Fruit fly (Drosophila melanogaster) whole organism, embryonic: ENCODE data around the gene klar.

Experiments
- Atf3 ChIP-seq: fragments of 200-800 bp; sonication (Bioruptor generic); optimal IDR thresholded peaks from 3 replicates; lab custom pipeline; 2016; ENCODE audit warnings: missing biosample characterization, missing genetic modification characterization
- Bteb2 ChIP-seq: fragments of 200-800 bp; sonication (Bioruptor generic); optimal IDR thresholded peaks from 2 replicates; lab custom pipeline; 2016; ENCODE audit warnings: missing biosample characterization, missing genetic modification characterization
- CG10462 ChIP-seq: fragments of 200-800 bp; sonication (Bioruptor generic); optimal IDR thresholded peaks from 2 replicates; lab custom pipeline; 2016; ENCODE audit warnings: missing biosample characterization, missing genetic modification characterization
- CG10543 ChIP-seq: fragments of 200-800 bp; sonication (Bioruptor generic); optimal IDR thresholded peaks from 3 replicates; lab custom pipeline; 2017; ENCODE audit warnings: missing biosample characterization, mild to moderate bottlenecking, missing genetic modification characterization, moderate library complexity
- CG12299 ChIP-seq: fragments of 200-800 bp; sonication (Bioruptor generic); optimal IDR thresholded peaks from 2 replicates; lab custom pipeline; 2018; ENCODE audit warnings: missing biosample characterization, mild to moderate bottlenecking, missing genetic modification characterization
- CG15011 ChIP-seq: fragments of 200-800 bp; sonication (Bioruptor generic); optimal IDR thresholded peaks from 3 replicates; lab custom pipeline; 2018; ENCODE audit warnings: missing biosample characterization, mild to moderate bottlenecking, missing genetic modification characterization
- CG32532 ChIP-seq: fragments of 200-800 bp; sonication (Bioruptor generic); IDR thresholded peaks from 2 replicates; pipeline ENCODE4 v1.3.6; 2022; ENCODE audit warnings: missing biosample characterization, missing genetic modification characterization
- CG6654 ChIP-seq: fragments of 200-800 bp; sonication (Bioruptor generic); optimal IDR thresholded peaks from 2 replicates; lab custom pipeline; 2017; ENCODE audit warnings: missing biosample characterization, mild to moderate bottlenecking, missing genetic modification characterization
- CG7745 ChIP-seq: fragments of 200-800 bp; sonication (Bioruptor generic); optimal IDR thresholded peaks from 2 replicates; lab custom pipeline; 2018; ENCODE audit warnings: missing biosample characterization, mild to moderate bottlenecking, missing genetic modification characterization, moderate library complexity
- CG8089 ChIP-seq: fragments of 200-800 bp; sonication (Bioruptor generic); optimal IDR thresholded peaks from 3 replicates; lab custom pipeline; 2016; ENCODE audit warnings: missing biosample characterization, missing genetic modification characterization
- CG8281 ChIP-seq: fragments of 200-800 bp; sonication (Bioruptor generic); optimal IDR thresholded peaks from 2 replicates; lab custom pipeline; 2018; ENCODE audit warnings: missing biosample characterization, mild to moderate bottlenecking, missing genetic modification characterization, moderate library complexity
- CG8290 ChIP-seq, 3 experiments: fragments of 200-800 bp; sonication (Bioruptor generic); optimal IDR thresholded peaks; 2 replicates each; lab custom pipeline; 2016 to 2019; ENCODE audit warnings: missing biosample characterization in 3 of 3, missing genetic modification characterization in 3 of 3, mild to moderate bottlenecking in 2 of 3, moderate library complexity in 1 of 3
- CG8765 ChIP-seq: fragments of 200-800 bp; sonication (Bioruptor generic); IDR thresholded peaks from 2 replicates; pipeline ENCODE4 v1.3.6; 2022; ENCODE audit warnings: missing biosample characterization, missing genetic modification characterization
- Dip2 ChIP-seq: fragments of 200-800 bp; sonication (Bioruptor generic); IDR thresholded peaks from 2 replicates; pipeline ENCODE4 v1.3.6; 2022; ENCODE audit warnings: missing biosample characterization, missing genetic modification characterization
- Doc3 ChIP-seq: fragments of 200-800 bp; sonication (Bioruptor generic); IDR thresholded peaks from 3 replicates; pipeline ENCODE4 v1.3.6; 2022; ENCODE audit warnings: missing biosample characterization, missing genetic modification characterization; ENCODE audit not compliant: partially characterized antibody
- Dref ChIP-seq: fragments of 200-800 bp; sonication (Bioruptor generic); IDR thresholded peaks from 2 replicates; pipeline ENCODE4 v1.3.6; 2022; ENCODE audit warnings: missing biosample characterization, missing genetic modification characterization
- E2f2 ChIP-seq: fragments of 200-800 bp; sonication (Bioruptor generic); IDR thresholded peaks from 2 replicates; pipeline ENCODE4 v1.3.6; 2022; ENCODE audit warnings: missing biosample characterization, missing genetic modification characterization
- Eip74EF ChIP-seq, 2 experiments: fragments of 200-800 bp in 1 of 2; fragments of >200 bp in 1 of 2; sonication (Bioruptor generic) in 1 of 2; optimal IDR thresholded peaks; 2 replicates each; lab custom pipeline; 2017 to 2019; ENCODE audit warnings: missing biosample characterization in 2 of 2, missing genetic modification characterization in 2 of 2, mild to moderate bottlenecking in 1 of 2, moderate library complexity in 1 of 2
- H2.0 ChIP-seq: fragments of 200-800 bp; sonication (Bioruptor generic); IDR thresholded peaks from 2 replicates; pipeline ENCODE4 v1.3.6; 2022; ENCODE audit warnings: missing biosample characterization, missing genetic modification characterization
- Hand ChIP-seq: fragments of 200-800 bp; sonication (Bioruptor generic); optimal IDR thresholded peaks from 2 replicates; lab custom pipeline; 2017; ENCODE audit warnings: mild to moderate bottlenecking, missing biosample characterization, missing genetic modification reagents, missing genetic modification characterization
- Myb ChIP-seq: fragments of 200-800 bp; sonication (Bioruptor generic); optimal IDR thresholded peaks from 2 replicates; lab custom pipeline; 2016; ENCODE audit warnings: missing biosample characterization, missing genetic modification characterization
- NFAT ChIP-seq: fragments of 200-800 bp; sonication (Bioruptor generic); IDR thresholded peaks from 2 replicates; pipeline ENCODE4 v1.3.6; 2022; ENCODE audit warnings: missing biosample characterization, missing genetic modification characterization
- Nf-YC ChIP-seq: fragments of 200-800 bp; optimal IDR thresholded peaks from 3 replicates; lab custom pipeline; 2019; ENCODE audit warnings: missing biosample characterization, mild to moderate bottlenecking, missing genetic modification characterization, moderate library complexity
- Ravus ChIP-seq: fragments of 200-800 bp; sonication (Bioruptor generic); IDR thresholded peaks from 2 replicates; pipeline ENCODE4 v1.3.6; 2022; ENCODE audit warnings: missing biosample characterization, missing genetic modification characterization
- Trl ChIP-seq, 3 experiments: fragments of >200 bp in 2 of 3; fragments of 200-800 bp in 1 of 3; sonication (Bioruptor generic) in 1 of 3; optimal IDR thresholded peaks; 2 replicates in 1 of 3; 3 replicates in 2 of 3; lab custom pipeline; 2016 to 2017; ENCODE audit warnings: missing biosample characterization in 1 of 3, missing genetic modification characterization in 1 of 3
- br ChIP-seq: fragments of >200 bp; optimal IDR thresholded peaks from 2 replicates; lab custom pipeline; 2017
- ci ChIP-seq: fragments of 200-800 bp; sonication (Bioruptor generic); IDR thresholded peaks from 3 replicates; pipeline ENCODE4 v1.3.6; 2022; ENCODE audit warnings: missing biosample characterization, missing genetic modification characterization
- corto ChIP-seq: fragments of 200-800 bp; sonication (Bioruptor generic); optimal IDR thresholded peaks from 2 replicates; lab custom pipeline; 2016; ENCODE audit warnings: missing biosample characterization, mild to moderate bottlenecking, missing genetic modification characterization, moderate library complexity
- cwo ChIP-seq: fragments of 200-800 bp; sonication (Bioruptor generic); optimal IDR thresholded peaks from 3 replicates; lab custom pipeline; 2017; ENCODE audit warnings: missing biosample characterization, missing genetic modification characterization, mild to moderate bottlenecking, moderate library complexity, missing genetic modification reagents
- dan ChIP-seq: fragments of 200-800 bp; sonication (Bioruptor generic); IDR thresholded peaks from 2 replicates; pipeline ENCODE4 v1.3.6; 2022; ENCODE audit warnings: missing biosample characterization, missing genetic modification characterization
- dati ChIP-seq: fragments of 200-800 bp; sonication (Bioruptor generic); IDR thresholded peaks from 2 replicates; pipeline ENCODE4 v1.3.6; 2022; ENCODE audit warnings: missing biosample characterization, missing genetic modification characterization
- eve ChIP-seq, 2 experiments: fragments of >200 bp; optimal IDR thresholded peaks; 2 replicates each; lab custom pipeline; 2017; ENCODE audit warnings: missing biosample characterization in 2 of 2, missing genetic modification characterization in 2 of 2
- grn ChIP-seq: fragments of 200-800 bp; sonication (Bioruptor generic); optimal IDR thresholded peaks from 3 replicates; lab custom pipeline; 2017; ENCODE audit warnings: missing biosample characterization, missing genetic modification characterization
- gsb ChIP-seq: fragments of 200-800 bp; sonication (Bioruptor generic); IDR thresholded peaks from 2 replicates; pipeline ENCODE4 v1.3.6; 2022; ENCODE audit warnings: missing biosample characterization, missing genetic modification characterization
- hth ChIP-seq: fragments of >200 bp; optimal IDR thresholded peaks from 2 replicates; lab custom pipeline; 2017; ENCODE audit warnings: inconsistent platforms
- ken ChIP-seq: fragments of 200-800 bp; sonication (Bioruptor generic); IDR thresholded peaks from 3 replicates; pipeline ENCODE4 v1.3.6; 2022; ENCODE audit warnings: missing biosample characterization, missing genetic modification characterization
- nerfin-1 ChIP-seq: fragments of 200-800 bp; sonication (Bioruptor generic); optimal IDR thresholded peaks from 3 replicates; lab custom pipeline; 2019; ENCODE audit warnings: missing biosample characterization, mild to moderate bottlenecking, missing genetic modification characterization, moderate library complexity
- nom ChIP-seq: fragments of 200-800 bp; sonication (Bioruptor generic); optimal IDR thresholded peaks from 2 replicates; lab custom pipeline; 2017; ENCODE audit warnings: missing biosample characterization, missing genetic modification characterization, mild to moderate bottlenecking, moderate library complexity, missing genetic modification reagents
- run ChIP-seq: fragments of 200-800 bp; sonication (Bioruptor generic); optimal IDR thresholded peaks from 3 replicates; lab custom pipeline; 2018; ENCODE audit warnings: missing biosample characterization, mild to moderate bottlenecking, missing genetic modification characterization
- sd ChIP-seq: fragments of 200-800 bp; sonication (Bioruptor generic); optimal IDR thresholded peaks from 3 replicates; lab custom pipeline; 2018; ENCODE audit warnings: missing biosample characterization, mild to moderate bottlenecking, missing genetic modification characterization, moderate library complexity
- sens ChIP-seq: fragments of 200-800 bp; sonication (Bioruptor generic); peaks from one replicate; lab custom pipeline; 2016; ENCODE audit warnings: missing biosample characterization, missing genetic modification characterization
- seq ChIP-seq: fragments of 200-800 bp; sonication (Bioruptor generic); IDR thresholded peaks from 2 replicates; pipeline ENCODE4 v1.3.6; 2022; ENCODE audit warnings: missing biosample characterization, missing genetic modification characterization
- slbo ChIP-seq: fragments of 200-800 bp; sonication (Bioruptor generic); IDR thresholded peaks from 2 replicates; pipeline ENCODE4 v1.3.6; 2022; ENCODE audit warnings: missing biosample characterization, missing genetic modification characterization
- sr ChIP-seq: fragments of 200-800 bp; sonication (Bioruptor generic); IDR thresholded peaks from 3 replicates; pipeline ENCODE4 v1.3.6; 2022; ENCODE audit warnings: missing biosample characterization, missing genetic modification characterization
- sug ChIP-seq: fragments of 200-800 bp; optimal IDR thresholded peaks from 2 replicates; lab custom pipeline; 2019; ENCODE audit warnings: missing biosample characterization, mild to moderate bottlenecking, missing genetic modification characterization, moderate library complexity
- usp ChIP-seq: fragments of >200 bp; optimal IDR thresholded peaks from 2 replicates; lab custom pipeline; 2017; ENCODE audit warnings: missing biosample characterization, missing genetic modification characterization
- vfl ChIP-seq: fragments of 200-800 bp; sonication (Bioruptor generic); optimal IDR thresholded peaks from 2 replicates; lab custom pipeline; 2016; ENCODE audit warnings: missing biosample characterization, missing genetic modification characterization
- wdn ChIP-seq: fragments of 200-800 bp; sonication (Bioruptor generic); IDR thresholded peaks from 2 replicates; pipeline ENCODE4 v1.3.6; 2022; ENCODE audit warnings: missing biosample characterization, missing genetic modification characterization
- yki ChIP-seq: fragments of >200 bp; optimal IDR thresholded peaks from 3 replicates; lab custom pipeline; 2018
- z ChIP-seq: fragments of 200-800 bp; sonication (Bioruptor generic); IDR thresholded peaks from 3 replicates; pipeline ENCODE4 v1.3.6; 2022; ENCODE audit warnings: missing biosample characterization, missing genetic modification characterization

klar gene

DNA sequence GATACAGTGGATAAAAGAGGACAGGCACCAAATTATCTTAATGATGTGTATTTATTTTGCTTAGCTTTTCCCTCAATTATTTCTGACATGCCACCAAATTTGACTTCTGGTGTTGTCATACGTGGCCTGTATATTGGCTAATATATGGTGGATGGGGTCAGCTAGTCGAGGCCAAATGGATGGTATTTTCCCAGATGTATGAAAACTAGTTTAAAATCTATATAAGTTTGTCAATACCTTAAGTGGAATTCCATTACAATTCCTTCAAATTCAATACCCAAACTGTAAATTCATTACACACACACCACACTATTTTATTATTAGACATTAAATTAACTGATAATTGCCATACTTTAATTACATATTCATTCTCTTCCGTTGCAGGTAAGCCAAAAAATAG, 11.4 kb upstream of the klar start:
- TF ChIP-seq corto (GFP tag; lab: Kevin White, UChicago), result no peak
- TF ChIP-seq eve (GFP tag; optimal IDR thresholded peaks at IDR 0.05; lab: Kevin White, UChicago), result peak in 1 of 2 experiments; percentile 66
- TF ChIP-seq sens (GFP tag; lab: Kevin White, UChicago), result peak; percentile 58

DNA sequence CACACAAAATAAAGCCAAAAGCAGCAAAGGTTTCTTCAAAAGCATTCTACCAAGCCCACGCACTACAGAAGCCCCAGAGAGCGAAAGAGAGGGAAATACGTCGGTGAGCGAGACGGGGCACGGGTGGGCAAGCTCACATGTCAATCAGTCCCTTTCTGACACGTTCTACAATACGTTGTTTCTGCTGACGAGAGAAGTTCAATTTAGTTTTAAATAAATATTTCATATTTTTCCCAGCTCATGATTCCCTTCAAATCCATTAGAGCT, 10.3 kb upstream of the klar start:
- TF ChIP-seq CG8089 (GFP tag; lab: Kevin White, UChicago) (no peak), yki (lab: Kevin White, UChicago) (no peak), vfl (GFP tag; lab: Kevin White, UChicago) (no peak), Hand (GFP tag; lab: Kevin White, UChicago) (no peak), nerfin-1 (tag; lab: Kevin White, UChicago) (no peak), dati (GFP tag; lab: Robert Waterston, UW) (no peak), gsb (no peak), Nf-YC (tag; lab: Kevin White, UChicago) (peak; percentile 2), Doc3 (GFP tag; lab: Robert Waterston, UW) (no peak), ci (no peak), CG7745 (tag; lab: Kevin White, UChicago) (no peak), H2.0 (0 out of 2 replicates have a peak, but pooled peaks have one; percentile 11), CG8281 (tag; lab: Kevin White, UChicago) (no peak), sug (peak; percentile 18), ken (GFP tag; lab: Robert Waterston, UW) (no peak), Atf3 (GFP tag; lab: Kevin White, UChicago) (no peak), Trl (optimal IDR thresholded peaks at IDR 0.05; lab: Kevin White, UChicago) (peak in 1 of 2 experiments; percentile 8), Trl (GFP tag; optimal IDR thresholded peaks at IDR 0.05; lab: Kevin White, UChicago) (no peak), Ravus (GFP tag; lab: Robert Waterston, UW) (no peak), slbo (GFP tag; lab: Robert Waterston, UW) (no peak), E2f2 (no peak), Dip2 (GFP tag; lab: Robert Waterston, UW) (no peak), z (GFP tag; lab: Robert Waterston, UW) (no peak), Eip74EF (GFP tag; optimal IDR thresholded peaks at IDR 0.05; lab: Kevin White, UChicago) (no peak), seq (GFP tag; lab: Robert Waterston, UW) (no peak), nom (GFP tag; lab: Kevin White, UChicago) (peak; percentile 27), dan (GFP tag; lab: Robert Waterston, UW) (no peak), cwo (GFP tag; lab: Kevin White, UChicago) (peak; percentile 13), Myb (no peak), br (lab: Kevin White, UChicago) (no peak), Bteb2 (GFP tag; lab: Kevin White, UChicago) (no peak), CG10462 (GFP tag; lab: Kevin White, UChicago) (no peak), usp (GFP tag; lab: Kevin White, UChicago) (no peak), CG10543 (GFP tag; lab: Kevin White, UChicago) (peak; percentile 35), Dref (GFP tag; lab: Robert Waterston, UW) (no peak), grn (GFP tag; lab: Kevin White, UChicago) (no peak), CG6654 (GFP tag; lab: Kevin White, UChicago) (no peak), hth (no peak), CG32532 (GFP tag; lab: Robert Waterston, UW) (0 out of 2 replicates have a peak, but pooled peaks have one; percentile 17), wdn (GFP tag; lab: Robert Waterston, UW) (no peak), run (tag; lab: Kevin White, UChicago) (no peak), NFAT (GFP tag; lab: Robert Waterston, UW) (peak; percentile 12; the same call in 1 of the 2 replicates), CG8765 (GFP tag; lab: Robert Waterston, UW) (no peak), CG15011 (GFP tag; lab: Kevin White, UChicago) (no peak), sd (tag; lab: Kevin White, UChicago) (peak; percentile 63), CG12299 (no peak), CG8290 (GFP tag; optimal IDR thresholded peaks at IDR 0.05; lab: Kevin White, UChicago) (no peak), CG8290 (tag; optimal IDR thresholded peaks at IDR 0.05; lab: Kevin White, UChicago) (peak in 1 of 2 experiments; percentile 5), sr (peak; percentile 88)
